Fruit fly (Drosophila melanogaster): ENCODE data around the gene CG17258.

The CG17258 gene

DNA sequence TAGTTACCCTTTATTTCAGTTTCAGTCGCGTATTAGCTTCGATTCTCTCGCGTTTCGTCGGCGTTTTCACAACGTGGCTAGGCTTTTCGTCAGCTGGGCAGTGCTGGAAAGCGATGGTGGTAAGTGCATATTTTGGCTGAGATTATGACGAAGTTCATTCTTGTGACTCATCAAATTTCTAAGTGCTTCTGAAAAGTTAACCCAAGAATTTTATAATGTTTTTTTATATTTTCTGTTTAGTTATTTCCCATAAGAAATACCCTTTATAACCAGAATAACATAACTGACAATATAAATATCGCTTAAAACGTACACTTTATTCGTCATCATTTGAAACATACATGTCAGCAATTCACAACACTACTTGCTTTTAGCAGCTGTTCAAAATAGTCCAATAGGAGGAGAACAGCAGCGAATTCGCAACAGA is 2.0 kb upstream of the CG17258 start, which contains the start of the genes CG17260 and SerRS (continued):
- peak; percentile 94 for TF ChIP-seq CG14667 (GFP tag; IDR thresholded peaks at IDR 0.05)
- peak; percentile 90 for TF ChIP-seq Oli (tag; optimal IDR thresholded peaks at IDR 0.05)
- no peak for TF ChIP-seq CG31365 (tag; optimal IDR thresholded peaks at IDR 0.05)
- peak; percentile 75 for TF ChIP-seq Mes4 (GFP tag; optimal IDR thresholded peaks at IDR 0.05)
- TF ChIP-seq sna (GFP tag; IDR thresholded peaks at IDR 0.05; ENCODE audit: partially characterized antibody), result no peak
- TF ChIP-seq CG7928 (GFP tag; optimal IDR thresholded peaks at IDR 0.05), result peak; percentile 66
- TF ChIP-seq exex (tag; optimal IDR thresholded peaks at IDR 0.05), result peak; percentile 72
- TF ChIP-seq maf-S (GFP tag; optimal IDR thresholded peaks at IDR 0.05), result peak; percentile 93
- TF ChIP-seq CG14965 (GFP tag; optimal IDR thresholded peaks at IDR 0.05; ENCODE audit: borderline replicate concordance), result no peak
- TF ChIP-seq D19B (GFP tag; optimal IDR thresholded peaks at IDR 0.05), result peak; percentile 80
- TF ChIP-seq Hr39 (optimal IDR thresholded peaks at IDR 0.05), result no peak
- peak; percentile 84 for TF ChIP-seq Hmx (GFP tag; optimal IDR thresholded peaks at IDR 0.05)
- TF ChIP-seq dimm (GFP tag; IDR thresholded peaks at IDR 0.05), result peak; percentile 73
- peak; percentile 86 for TF ChIP-seq CG7357 (GFP tag; IDR thresholded peaks at IDR 0.05)
- peak; percentile 84; the same call in 1 of the 2 replicates for TF ChIP-seq CG8765 (GFP tag; IDR thresholded peaks at IDR 0.05)
- peak; percentile 91 for TF ChIP-seq Dek (tag; optimal IDR thresholded peaks at IDR 0.05)
- TF ChIP-seq lmd (GFP tag; IDR thresholded peaks at IDR 0.05), result peak; percentile 96
- TF ChIP-seq zfh1 (GFP tag; IDR thresholded peaks at IDR 0.05), result peak; percentile 91
- peak; percentile 96 for TF ChIP-seq mam (GFP tag; optimal IDR thresholded peaks at IDR 0.05)
- TF ChIP-seq corto (GFP tag; optimal IDR thresholded peaks at IDR 0.05), result no peak
- TF ChIP-seq stwl (tag; optimal IDR thresholded peaks at IDR 0.05), result peak; percentile 73
- TF ChIP-seq CG13775 (GFP tag; optimal IDR thresholded peaks at IDR 0.05), result peak; percentile 93
- no peak for TF ChIP-seq CG4707 (GFP tag; optimal IDR thresholded peaks at IDR 0.05)
- no peak for TF ChIP-seq D19A (tag; optimal IDR thresholded peaks at IDR 0.05)
- peak; percentile 77; the same call in 1 of the 2 replicates for TF ChIP-seq cas (GFP tag; IDR thresholded peaks at IDR 0.05)
- peak; percentile 93 for TF ChIP-seq CG12659 (GFP tag; optimal IDR thresholded peaks at IDR 0.05)
- peak; percentile 90 for TF ChIP-seq psq (GFP tag; optimal IDR thresholded peaks at IDR 0.05)
- no peak for TF ChIP-seq tna (GFP tag; IDR thresholded peaks at IDR 0.05; ENCODE audit: partially characterized antibody)
- TF ChIP-seq CG4730 (GFP tag; IDR thresholded peaks at IDR 0.05), result peak; percentile 91
- no peak for TF ChIP-seq Lhr (GFP tag; optimal IDR thresholded peaks at IDR 0.05)
- TF ChIP-seq CG18011 (GFP tag; optimal IDR thresholded peaks at IDR 0.05), result peak; percentile 84
- peak; percentile 70 for TF ChIP-seq run (tag; optimal IDR thresholded peaks at IDR 0.05)
- no peak for TF ChIP-seq cg (GFP tag; optimal IDR thresholded peaks at IDR 0.05)
- peak; percentile 92 for TF ChIP-seq CG8944 (GFP tag; optimal IDR thresholded peaks at IDR 0.05)
- TF ChIP-seq CG13894 (tag; optimal IDR thresholded peaks at IDR 0.05), result peak; percentile 82
- peak; percentile 86 for TF ChIP-seq Gsc (GFP tag; IDR thresholded peaks at IDR 0.05)
- TF ChIP-seq CG12219 (GFP tag; optimal IDR thresholded peaks at IDR 0.05), result peak; percentile 67
- TF ChIP-seq E2f1 (GFP tag; IDR thresholded peaks at IDR 0.05), result peak; percentile 93
- no peak for TF ChIP-seq zf30C (GFP tag; optimal IDR thresholded peaks at IDR 0.05)
- peak; percentile 84 for TF ChIP-seq CG12299 (tag; optimal IDR thresholded peaks at IDR 0.05)
- TF ChIP-seq CG2202 (tag; optimal IDR thresholded peaks at IDR 0.05), result peak; percentile 81
- TF ChIP-seq CkIIα-i1 (GFP tag; IDR thresholded peaks at IDR 0.05), result no peak
- peak; percentile 73 for TF ChIP-seq CG3163 (GFP tag; optimal IDR thresholded peaks at IDR 0.05)
- TF ChIP-seq CG10654 (GFP tag; optimal IDR thresholded peaks at IDR 0.05), result peak; percentile 94
- peak; percentile 46; the same call in 1 of the 3 replicates for TF ChIP-seq vnd (GFP tag; IDR thresholded peaks at IDR 0.05; ENCODE audit: partially characterized antibody)
- TF ChIP-seq kah (GFP tag; optimal IDR thresholded peaks at IDR 0.05), result peak; percentile 69
- peak; percentile 70 for TF ChIP-seq jing (GFP tag; optimal IDR thresholded peaks at IDR 0.05)
- peak; percentile 89 for TF ChIP-seq Atf3 (GFP tag; optimal IDR thresholded peaks at IDR 0.05)
- no peak for TF ChIP-seq CG7745 (tag; optimal IDR thresholded peaks at IDR 0.05)
- TF ChIP-seq pzg (GFP tag; optimal IDR thresholded peaks at IDR 0.05), result peak; percentile 57
- peak; percentile 97 for TF ChIP-seq Hsf (GFP tag; optimal IDR thresholded peaks at IDR 0.05)
